Worm (Caenorhabditis elegans): ENCODE measurements around the gene let-19.

- no peak for TF ChIP-seq him-1 (tag; optimal IDR thresholded peaks at IDR 0.05)
- no peak for TF ChIP-seq W03F9.2 (tag; optimal IDR thresholded peaks at IDR 0.05)
- TF ChIP-seq dao-5 (tag; optimal IDR thresholded peaks at IDR 0.05), result no peak
These were observed 20.7 kb upstream of the let-19 start for ce11 chrII:8750056-8750455.
